Fruit fly (Drosophila melanogaster) whole organism, embryonic: ENCODE measurements around the gene CG32793.

Experiments
- CG15696 ChIP-seq: fragments of 200-800 bp; sonication (Bioruptor generic); optimal IDR thresholded peaks from 2 replicates; lab custom pipeline; 2019; ENCODE audit warnings: missing biosample characterization, mild to moderate bottlenecking, missing genetic modification characterization, moderate library complexity
- CG2875 ChIP-seq: fragments of 200-800 bp; sonication (Bioruptor generic); optimal IDR thresholded peaks from 2 replicates; lab custom pipeline; 2017; ENCODE audit warnings: missing biosample characterization, mild to moderate bottlenecking, missing genetic modification characterization, missing genetic modification reagents
- CG32532 ChIP-seq: fragments of 200-800 bp; sonication (Bioruptor generic); IDR thresholded peaks from 2 replicates; pipeline ENCODE4 v1.3.6; 2022; ENCODE audit warnings: missing biosample characterization, missing genetic modification characterization
- CG34224 ChIP-seq: fragments of 200-800 bp; sonication (Bioruptor generic); IDR thresholded peaks from 3 replicates; pipeline ENCODE4 v1.3.6; 2022; ENCODE audit warnings: missing biosample characterization, missing genetic modification characterization; ENCODE audit not compliant: partially characterized antibody
- CG6683 ChIP-seq: fragments of 200-800 bp; sonication (Bioruptor generic); optimal IDR thresholded peaks from 2 replicates; lab custom pipeline; 2017; ENCODE audit warnings: missing biosample characterization, mild to moderate bottlenecking, missing genetic modification characterization, missing genetic modification reagents
- CTCF ChIP-seq: fragments of 200-800 bp; sonication (Bioruptor generic); optimal IDR thresholded peaks from 2 replicates; lab custom pipeline; 2017; ENCODE audit warnings: missing biosample characterization, mild to moderate bottlenecking, missing genetic modification characterization, moderate library complexity
- Mrtf ChIP-seq: fragments of 200-800 bp; sonication (Bioruptor generic); IDR thresholded peaks from 3 replicates; pipeline ENCODE4 v1.3.6; 2022; ENCODE audit warnings: missing biosample characterization, missing genetic modification characterization
- Scr ChIP-seq: fragments of 200-800 bp; sonication (Bioruptor generic); IDR thresholded peaks from 2 replicates; pipeline ENCODE4 v1.3.6; 2022; ENCODE audit warnings: missing biosample characterization, missing genetic modification characterization; ENCODE audit not compliant: partially characterized antibody
- Sry-β ChIP-seq: fragments of 200-800 bp; sonication (Bioruptor generic); optimal IDR thresholded peaks from 2 replicates; lab custom pipeline; 2018; ENCODE audit warnings: missing biosample characterization, mild to moderate bottlenecking, missing genetic modification characterization, moderate library complexity
- amos ChIP-seq: fragments of 200-800 bp; sonication (Bioruptor generic); IDR thresholded peaks from 2 replicates; pipeline ENCODE4 v1.3.6; 2022; ENCODE audit warnings: missing biosample characterization, missing genetic modification characterization; ENCODE audit not compliant: partially characterized antibody
- hbn ChIP-seq: fragments of 200-800 bp; sonication (Bioruptor generic); IDR thresholded peaks from 2 replicates; pipeline ENCODE4 v1.3.6; 2022; ENCODE audit warnings: missing biosample characterization, missing genetic modification characterization; ENCODE audit not compliant: partially characterized antibody
- mam ChIP-seq: fragments of 200-800 bp; sonication (Bioruptor generic); optimal IDR thresholded peaks from 3 replicates; lab custom pipeline; 2016; ENCODE audit warnings: missing biosample characterization, missing genetic modification characterization
- sr ChIP-seq: fragments of 200-800 bp; sonication (Bioruptor generic); IDR thresholded peaks from 3 replicates; pipeline ENCODE4 v1.3.6; 2022; ENCODE audit warnings: missing biosample characterization, missing genetic modification characterization
- tin ChIP-seq: fragments of 200-800 bp; sonication (Bioruptor generic); optimal IDR thresholded peaks from 3 replicates; lab custom pipeline; 2016; ENCODE audit warnings: missing biosample characterization, missing genetic modification characterization

DNA sequence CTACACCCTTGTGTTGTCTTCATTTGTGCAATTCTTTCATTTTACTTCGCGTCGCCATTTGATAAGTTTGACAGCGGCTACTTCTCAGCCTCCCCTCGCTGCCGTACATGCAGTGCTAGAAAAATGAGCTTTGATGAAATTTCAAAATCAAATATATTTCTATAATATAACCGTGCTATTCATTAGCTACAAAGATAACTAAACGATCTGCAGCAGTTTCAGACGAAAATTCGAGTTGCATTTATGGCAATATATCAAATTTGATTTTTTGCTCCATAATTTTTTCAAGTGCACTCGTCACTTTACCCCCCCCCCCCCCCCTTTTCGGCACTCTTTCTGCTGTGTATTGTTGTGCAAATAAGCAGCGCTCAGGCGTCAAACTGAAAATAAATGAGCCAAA lies 17.0 kb upstream of the CG32793 start:
- TF ChIP-seq sr (GFP tag; lab: Robert Waterston, UW): no peak
- TF ChIP-seq CG2875 (GFP tag; lab: Kevin White, UChicago): no peak
- no peak for TF ChIP-seq mam (GFP tag; lab: Kevin White, UChicago)
- TF ChIP-seq CG6683 (GFP tag; lab: Kevin White, UChicago): no peak
- no peak for TF ChIP-seq amos (GFP tag; lab: Robert Waterston, UW)
- TF ChIP-seq CG15696 (tag; lab: Kevin White, UChicago): no peak
- no peak for TF ChIP-seq hbn (GFP tag; lab: Robert Waterston, UW)
- no peak for TF ChIP-seq Sry-β (GFP tag; lab: Kevin White, UChicago)
- no peak for TF ChIP-seq CTCF (GFP tag; lab: Kevin White, UChicago)
- TF ChIP-seq Scr (GFP tag; lab: Robert Waterston, UW): no peak
- no peak for TF ChIP-seq CG32532
- TF ChIP-seq tin: no peak
- no peak for TF ChIP-seq CG34224 (GFP tag; lab: Robert Waterston, UW)
- TF ChIP-seq Mrtf (GFP tag; lab: Robert Waterston, UW): no peak
